Worm (Caenorhabditis elegans): ENCODE data around the gene cest-2.2.

cest-2.2 gene

ce11 chrV:14185438-14185837, 10.3 kb upstream of the cest-2.2 start, which contains the start of the genes trm-1 and ints-2:
trm-1 (minus strand) TSS chrV:14185612.
ints-2 (plus strand) TSS chrV:14185686.
- TF ChIP-seq zip-8 (tag; optimal IDR thresholded peaks at IDR 0.05), result no peak
- no peak for TF ChIP-seq elt-3 (tag; optimal IDR thresholded peaks at IDR 0.05)
- TF ChIP-seq ham-2 (GFP tag; optimal IDR thresholded peaks at IDR 0.05), result no peak
- TF ChIP-seq sptf-1 (tag; optimal IDR thresholded peaks at IDR 0.05), result peak; percentile 11
- TF ChIP-seq mep-1 (tag; optimal IDR thresholded peaks at IDR 0.05), result peak; percentile 1
- no peak for TF ChIP-seq ceh-43 (GFP tag; optimal IDR thresholded peaks at IDR 0.05)
- no peak for TF ChIP-seq hlh-1 (tag; optimal IDR thresholded peaks at IDR 0.05)
- no peak for TF ChIP-seq elt-1 (tag; optimal IDR thresholded peaks at IDR 0.05; ENCODE audit: borderline replicate concordance, insufficient read depth)
- no peak for TF ChIP-seq sem-2 (GFP tag; optimal IDR thresholded peaks at IDR 0.05)
- no peak for TF ChIP-seq nhr-2 (tag; optimal IDR thresholded peaks at IDR 0.05)
- TF ChIP-seq nhr-76 (tag; optimal IDR thresholded peaks at IDR 0.05), result no peak
- TF ChIP-seq nhr-28 (tag; optimal IDR thresholded peaks at IDR 0.05), result no peak
- no peak for TF ChIP-seq snpc-4 (tag; optimal IDR thresholded peaks at IDR 0.05)
- no peak for TF ChIP-seq drap-1 (GFP tag; optimal IDR thresholded peaks at IDR 0.05)
- TF ChIP-seq ztf-11 (tag; optimal IDR thresholded peaks at IDR 0.05), result no peak
- TF ChIP-seq pha-4 (tag; optimal IDR thresholded peaks at IDR 0.05), result no peak
- TF ChIP-seq mab-5 (tag; optimal IDR thresholded peaks at IDR 0.05), result no peak
- no peak for TF ChIP-seq cnd-1 (tag; optimal IDR thresholded peaks at IDR 0.05)
- peak; percentile 12 for TF ChIP-seq lin-13 (tag; optimal IDR thresholded peaks at IDR 0.05)
- TF ChIP-seq lin-32 (GFP tag; optimal IDR thresholded peaks at IDR 0.05), result no peak
- peak; percentile 34 for TF ChIP-seq unc-120 (tag; optimal IDR thresholded peaks at IDR 0.05; ENCODE audit: poor library complexity, severe bottlenecking)
- no peak for TF ChIP-seq unc-62 (GFP tag; optimal IDR thresholded peaks at IDR 0.05)
- TF ChIP-seq flh-1 (GFP tag; optimal IDR thresholded peaks at IDR 0.05), result no peak
- TF ChIP-seq unc-39 (tag; optimal IDR thresholded peaks at IDR 0.05), result no peak
- TF ChIP-seq bed-3 (GFP tag; optimal IDR thresholded peaks at IDR 0.05), result no peak
- no peak for TF ChIP-seq mls-2 (tag; optimal IDR thresholded peaks at IDR 0.05)
- no peak for TF ChIP-seq tbx-8 (GFP tag; optimal IDR thresholded peaks at IDR 0.05)
- TF ChIP-seq blmp-1 (tag; optimal IDR thresholded peaks at IDR 0.05), result no peak
- no peak for TF ChIP-seq ceh-39 (tag; optimal IDR thresholded peaks at IDR 0.05)
- TF ChIP-seq ces-1 (GFP tag; optimal IDR thresholded peaks at IDR 0.05), result peak; percentile 96
- no peak for TF ChIP-seq nhr-12 (tag; optimal IDR thresholded peaks at IDR 0.05)
- TF ChIP-seq nhr-237 (tag; optimal IDR thresholded peaks at IDR 0.05), result no peak
- peak; percentile 36 for TF ChIP-seq lsy-2 (tag; optimal IDR thresholded peaks at IDR 0.05)
- no peak for TF ChIP-seq M03D4.4 (tag; optimal IDR thresholded peaks at IDR 0.05)
- TF ChIP-seq ceh-83 (GFP tag; optimal IDR thresholded peaks at IDR 0.05), result no peak

- no peak for TF ChIP-seq nhr-237 (tag; optimal IDR thresholded peaks at IDR 0.05)
- TF ChIP-seq pha-4 (tag; optimal IDR thresholded peaks at IDR 0.05), result no peak
- TF ChIP-seq nhr-2 (tag; optimal IDR thresholded peaks at IDR 0.05), result no peak
- no peak for TF ChIP-seq ceh-83 (GFP tag; optimal IDR thresholded peaks at IDR 0.05)
Observed at ce11 chrV:14182860-14183259, 7.7 kb upstream of the cest-2.2 start, which contains the start of gene cest-2.3. cest-2.3 (minus strand) TSS chrV:14182960.

ce11 chrV:14179947-14180346, 4.8 kb upstream of the cest-2.2 start, which contains the start of gene ZC376.8:
ZC376.8 (plus strand) TSS chrV:14180247.
- TF ChIP-seq sptf-1 (tag; optimal IDR thresholded peaks at IDR 0.05) (no peak), mls-2 (tag; optimal IDR thresholded peaks at IDR 0.05) (no peak)

ce11 chrV:14177657-14178129, 2.5 kb upstream of the cest-2.2 start, which contains the start of gene ceh-74:
ceh-74 (plus strand) TSS chrV:14178079.
- TF ChIP-seq sem-2 (GFP tag; optimal IDR thresholded peaks at IDR 0.05), result no peak
- TF ChIP-seq mep-1 (tag; optimal IDR thresholded peaks at IDR 0.05), result peak; percentile 32
- no peak for TF ChIP-seq tbx-8 (GFP tag; optimal IDR thresholded peaks at IDR 0.05)

All from whole organism, mixed stage, embryonic.